Worm (Caenorhabditis elegans) whole organism, L1 larva: ENCODE results near the gene idh-2.
A peak's percentile ranks its signal among the peaks of the same experiment; 100 is the strongest.

ENCODE experiments used
- C04F5.9 ChIP-seq: sonication (generic microtip); optimal IDR thresholded peaks from 2 replicates; lab custom pipeline; 2016; ENCODE audit warnings: missing genetic modification characterization, missing compliant biosample characterization
- aha-1 ChIP-seq: fragments of 150-350 bp; optimal IDR thresholded peaks from 2 replicates; lab custom pipeline; 2014; ENCODE audit warnings: missing biosample characterization, missing genetic modification characterization
- alr-1 ChIP-seq: fragments of 200-800 bp; sonication (Bioruptor generic); optimal IDR thresholded peaks from 2 replicates; lab custom pipeline; 2018; ENCODE audit warnings: borderline replicate concordance, mild to moderate bottlenecking, missing genetic modification characterization, missing compliant biosample characterization
- aly-2 ChIP-seq: fragments of 150-350 bp; optimal IDR thresholded peaks from 2 replicates; lab custom pipeline; 2014; ENCODE audit warnings: missing biosample characterization, missing genetic modification characterization
- ama-1 ChIP-seq: fragments of 150-350 bp; optimal IDR thresholded peaks from 2 replicates; lab custom pipeline; 2014
- ceh-82 ChIP-seq, 3 experiments: fragments of 150-350 bp in 1 of 3; sonication (generic microtip) in 2 of 3; optimal IDR thresholded peaks; 2 replicates each; lab custom pipeline; 2014 to 2017; ENCODE audit warnings: missing biosample characterization in 3 of 3, missing genetic modification characterization in 3 of 3
- ceh-90 ChIP-seq: sonication (generic microtip); optimal IDR thresholded peaks from 2 replicates; lab custom pipeline; 2016; ENCODE audit warnings: missing genetic modification characterization, missing compliant biosample characterization
- dsc-1 ChIP-seq: sonication (generic microtip); optimal IDR thresholded peaks from 2 replicates; lab custom pipeline; 2016; ENCODE audit warnings: mild to moderate bottlenecking, missing genetic modification characterization, missing compliant biosample characterization
- egl-27 ChIP-seq, 2 experiments: fragments of 150-350 bp in 1 of 2; sonication (generic microtip); optimal IDR thresholded peaks; 3 replicates each; lab custom pipeline; 2017 to 2018; ENCODE audit warnings: missing biosample characterization in 2 of 2, missing genetic modification characterization in 2 of 2, missing genetic modification reagents in 2 of 2
- elt-2 ChIP-seq: sonication (generic microtip); optimal IDR thresholded peaks from 2 replicates; lab custom pipeline; 2016; ENCODE audit warnings: missing genetic modification characterization, mild to moderate bottlenecking, inconsistent platforms, missing compliant biosample characterization, missing genetic modification reagents
- elt-3 ChIP-seq, 6 experiments: fragments of 150-350 bp in 1 of 6; sonication (generic microtip); optimal IDR thresholded peaks; 2 replicates each; lab custom pipeline; 2017 to 2018; ENCODE audit warnings: missing biosample characterization in 6 of 6, missing genetic modification characterization in 6 of 6, inconsistent platforms in 1 of 6
- fkh-10 ChIP-seq: sonication (generic microtip); optimal IDR thresholded peaks from 2 replicates; lab custom pipeline; 2017; ENCODE audit warnings: missing biosample characterization, missing genetic modification reagents, missing genetic modification characterization
- fkh-4 ChIP-seq: sonication (generic microtip); optimal IDR thresholded peaks from 2 replicates; lab custom pipeline; 2016; ENCODE audit warnings: missing compliant biosample characterization, missing genetic modification characterization, borderline replicate concordance
- fkh-8 ChIP-seq: sonication (generic microtip); optimal IDR thresholded peaks from 2 replicates; lab custom pipeline; 2016; ENCODE audit warnings: mild to moderate bottlenecking, missing genetic modification characterization, missing compliant biosample characterization
- hlh-4 ChIP-seq: sonication (generic microtip); optimal IDR thresholded peaks from 2 replicates; lab custom pipeline; 2016; ENCODE audit warnings: mild to moderate bottlenecking, missing genetic modification characterization, missing compliant biosample characterization
- hpl-2 ChIP-seq: fragments of 150-350 bp; optimal IDR thresholded peaks from 2 replicates; lab custom pipeline; 2014; ENCODE audit warnings: missing biosample characterization, missing genetic modification reagents, missing genetic modification characterization
- isw-1 ChIP-seq: fragments of 200-800 bp; sonication (Bioruptor generic); IDR thresholded peaks from 2 replicates; pipeline ENCODE4 v1.3.6; 2022; ENCODE audit warnings: missing genetic modification characterization, missing compliant biosample characterization
- jun-1 ChIP-seq: fragments of 150-350 bp; optimal IDR thresholded peaks from 2 replicates; lab custom pipeline; 2014; ENCODE audit warnings: missing biosample characterization, missing genetic modification reagents, missing genetic modification characterization
- lin-14 ChIP-seq: fragments of 200-800 bp; sonication (Bioruptor generic); optimal IDR thresholded peaks from 2 replicates; lab custom pipeline; 2018; ENCODE audit warnings: mild to moderate bottlenecking, missing genetic modification characterization, moderate library complexity, missing compliant biosample characterization
- lin-15B ChIP-seq: fragments of 150-350 bp; sonication (generic microtip); optimal IDR thresholded peaks from 3 replicates; lab custom pipeline; 2014; ENCODE audit warnings: missing biosample characterization, missing genetic modification characterization
- lin-35 ChIP-seq, 2 experiments: fragments of 150-350 bp; optimal IDR thresholded peaks; 2 replicates each; lab custom pipeline; 2014; ENCODE audit warnings: missing biosample characterization in 2 of 2, missing genetic modification characterization in 2 of 2, missing genetic modification reagents in 2 of 2
- lsy-2 ChIP-seq, 2 experiments: fragments of 150-350 bp; optimal IDR thresholded peaks; 2 replicates each; lab custom pipeline; 2014; ENCODE audit warnings: missing biosample characterization in 2 of 2, missing genetic modification characterization in 2 of 2
- mab-9 ChIP-seq: fragments of 200-800 bp; sonication (Bioruptor generic); IDR thresholded peaks from 2 replicates; pipeline ENCODE4 v1.3.6; 2022; ENCODE audit warnings: missing genetic modification reagents, missing genetic modification characterization, missing compliant biosample characterization
- mep-1 ChIP-seq: fragments of 150-350 bp; optimal IDR thresholded peaks from 2 replicates; lab custom pipeline; 2014; ENCODE audit warnings: missing biosample characterization, missing genetic modification characterization
- nhr-11 ChIP-seq: fragments of 150-350 bp; optimal IDR thresholded peaks from 2 replicates; lab custom pipeline; 2014; ENCODE audit warnings: missing biosample characterization, missing genetic modification characterization
- nhr-19 ChIP-seq: fragments of 200-800 bp; sonication (Bioruptor generic); conservative IDR thresholded peaks from 2 replicates; pipeline ENCODE4 v1.3.6; 2022; ENCODE audit warnings: missing genetic modification characterization, missing compliant biosample characterization
- nhr-20 ChIP-seq: sonication (generic microtip); optimal IDR thresholded peaks from 2 replicates; lab custom pipeline; 2016; ENCODE audit warnings: mild to moderate bottlenecking, missing genetic modification characterization, missing compliant biosample characterization
- nhr-237 ChIP-seq: fragments of 150-350 bp; optimal IDR thresholded peaks from 2 replicates; lab custom pipeline; 2014; ENCODE audit warnings: missing biosample characterization, missing genetic modification characterization
- nhr-47 ChIP-seq: sonication (generic microtip); optimal IDR thresholded peaks from 2 replicates; lab custom pipeline; 2016; ENCODE audit warnings: mild to moderate bottlenecking, missing genetic modification characterization, moderate library complexity, missing compliant biosample characterization
- nhr-71 ChIP-seq: sonication (generic microtip); optimal IDR thresholded peaks from 2 replicates; lab custom pipeline; 2016; ENCODE audit warnings: mild to moderate bottlenecking, missing genetic modification characterization, moderate library complexity, missing compliant biosample characterization
- nhr-77 ChIP-seq: fragments of 150-350 bp; optimal IDR thresholded peaks from 2 replicates; lab custom pipeline; 2014; ENCODE audit warnings: missing biosample characterization, missing genetic modification characterization
- nhr-84 ChIP-seq: sonication (generic microtip); optimal IDR thresholded peaks from 2 replicates; lab custom pipeline; 2017; ENCODE audit warnings: missing biosample characterization, missing genetic modification characterization
- pqm-1 ChIP-seq: sonication (generic microtip); optimal IDR thresholded peaks from 3 replicates; lab custom pipeline; 2017; ENCODE audit warnings: missing biosample characterization, missing genetic modification characterization
- rnt-1 ChIP-seq: sonication (generic microtip); optimal IDR thresholded peaks from 2 replicates; lab custom pipeline; 2016; ENCODE audit warnings: mild to moderate bottlenecking, missing genetic modification characterization, moderate library complexity, missing compliant biosample characterization
- snpc-4 ChIP-seq: fragments of 150-350 bp; optimal IDR thresholded peaks from 2 replicates; lab custom pipeline; 2014; ENCODE audit warnings: missing biosample characterization, missing genetic modification characterization
- sptf-1 ChIP-seq: fragments of 150-350 bp; optimal IDR thresholded peaks from 2 replicates; lab custom pipeline; 2014; ENCODE audit warnings: missing biosample characterization, missing genetic modification characterization
- sup-37 ChIP-seq: fragments of 200-800 bp; sonication (Bioruptor generic); optimal IDR thresholded peaks from 2 replicates; lab custom pipeline; 2018; ENCODE audit warnings: mild to moderate bottlenecking, missing genetic modification characterization, missing compliant biosample characterization
- swsn-7 ChIP-seq: sonication (generic microtip); optimal IDR thresholded peaks from 2 replicates; lab custom pipeline; 2016; ENCODE audit warnings: missing genetic modification characterization, missing compliant biosample characterization
- tbx-2 ChIP-seq: sonication (generic microtip); optimal IDR thresholded peaks from 2 replicates; lab custom pipeline; 2016; ENCODE audit warnings: missing genetic modification characterization, missing compliant biosample characterization
- unc-130 ChIP-seq: fragments of 150-350 bp; optimal IDR thresholded peaks from 2 replicates; lab custom pipeline; 2017; ENCODE audit warnings: missing biosample characterization, missing genetic modification characterization, inconsistent platforms
- unc-86 ChIP-seq: sonication (generic microtip); optimal IDR thresholded peaks from 2 replicates; lab custom pipeline; 2016; ENCODE audit warnings: missing genetic modification characterization, missing compliant biosample characterization
- unc-98 ChIP-seq: fragments of 200-800 bp; sonication (Bioruptor generic); IDR thresholded peaks from 2 replicates; pipeline ENCODE4 v1.3.6; 2022; ENCODE audit warnings: missing genetic modification characterization, missing compliant biosample characterization
- xbp-1 ChIP-seq: sonication (generic microtip); optimal IDR thresholded peaks from 2 replicates; lab custom pipeline; 2016; ENCODE audit warnings: missing genetic modification characterization, missing compliant biosample characterization
- zag-1 ChIP-seq: fragments of 150-350 bp; optimal IDR thresholded peaks from 2 replicates; lab custom pipeline; 2014; ENCODE audit warnings: missing biosample characterization, missing genetic modification characterization

Gene idh-2

ce11 chrX:11252429-11252828 is 36.6 kb downstream of the idh-2 start (continued):
- TF ChIP-seq alr-1 (tag; lab: Kevin White, UChicago) (no peak), jun-1 (peak; percentile 9), hpl-2 (GFP tag; lab: Kevin White, UChicago) (no peak), egl-27 (tag; optimal IDR thresholded peaks at IDR 0.05; lab: Kevin White, UChicago) (no peak), lsy-2 (tag; optimal IDR thresholded peaks at IDR 0.05; lab: Kevin White, UChicago) (peak; percentile 36 to 59), elt-2 (tag; lab: Kevin White, UChicago) (peak; percentile 28), unc-130 (tag; lab: Kevin White, UChicago) (peak; percentile 70), nhr-84 (tag; lab: Kevin White, UChicago) (no peak), nhr-237 (tag; lab: Kevin White, UChicago) (no peak), fkh-4 (tag; lab: Kevin White, UChicago) (no peak), isw-1 (no peak), dsc-1 (tag; lab: Kevin White, UChicago) (peak; percentile 54), ama-1 (lab: Kevin White, UChicago) (no peak), nhr-19 (peak; percentile 67), fkh-8 (tag; lab: Kevin White, UChicago) (peak; percentile 55), zag-1 (tag; lab: Kevin White, UChicago) (no peak), snpc-4 (peak; percentile 24), nhr-11 (tag; lab: Kevin White, UChicago) (no peak)

- TF ChIP-seq tbx-2 (tag; lab: Kevin White, UChicago) (peak; percentile 19), unc-98 (GFP tag; lab: Robert Waterston, UW) (no peak), pqm-1 (tag; lab: Kevin White, UChicago) (no peak), jun-1 (no peak), lsy-2 (tag; optimal IDR thresholded peaks at IDR 0.05; lab: Kevin White, UChicago) (peak in 1 of 2 experiments; percentile 5), lin-14 (GFP tag; lab: Kevin White, UChicago) (peak; percentile 76), ceh-90 (no peak), nhr-47 (tag; lab: Kevin White, UChicago) (peak; percentile 4), hpl-2 (GFP tag; lab: Kevin White, UChicago) (no peak), unc-130 (tag; lab: Kevin White, UChicago) (no peak), dsc-1 (tag; lab: Kevin White, UChicago) (peak; percentile 22), ceh-82 (tag; optimal IDR thresholded peaks at IDR 0.05; lab: Kevin White, UChicago) (peak in 1 of 3 experiments; percentile 28), fkh-4 (tag; lab: Kevin White, UChicago) (no peak), nhr-71 (tag; lab: Kevin White, UChicago) (peak; percentile 8), swsn-7 (tag; lab: Kevin White, UChicago) (peak; percentile 4), sup-37 (GFP tag; lab: Kevin White, UChicago) (no peak)
Measured at ce11 chrX:11257071-11257470, 41.3 kb downstream of the idh-2 start, which contains the start of gene C03A3.1. Gene C03A3.1 (plus strand): TSS chrX:11257361.

ce11 chrX:11262319-11263074 is 46.7 kb downstream of the idh-2 start, which contains the start of gene C03A3.2:
Gene C03A3.2 (plus strand): TSS chrX:11262848.
- no peak for TF ChIP-seq ceh-90
- no peak for TF ChIP-seq ama-1 (lab: Kevin White, UChicago)
- peak; percentile 52 to 72 for TF ChIP-seq lin-35 (GFP tag; optimal IDR thresholded peaks at IDR 0.05; lab: Kevin White, UChicago)
- TF ChIP-seq isw-1, result peak; percentile 22; the same call in 1 of the 2 replicates
- peak; percentile 73 for TF ChIP-seq unc-86 (tag; lab: Kevin White, UChicago)
- TF ChIP-seq rnt-1 (tag; lab: Kevin White, UChicago), result peak; percentile 55
- peak; percentile 10 to 87 (median 64) for TF ChIP-seq ceh-82 (tag; optimal IDR thresholded peaks at IDR 0.05; lab: Kevin White, UChicago)
- peak; percentile 96 for TF ChIP-seq lin-14 (GFP tag; lab: Kevin White, UChicago)
- no peak for TF ChIP-seq egl-27 (tag; optimal IDR thresholded peaks at IDR 0.05; lab: Kevin White, UChicago)
- peak; percentile 39 for TF ChIP-seq snpc-4
- TF ChIP-seq hlh-4, result no peak
- TF ChIP-seq mep-1 (tag; lab: Kevin White, UChicago), result peak; percentile 71
- TF ChIP-seq lin-15B, result peak; percentile 54
- TF ChIP-seq C04F5.9 (tag; lab: Kevin White, UChicago), result no peak
- peak; percentile 76 for TF ChIP-seq nhr-71 (tag; lab: Kevin White, UChicago)
- TF ChIP-seq fkh-10 (GFP tag; lab: Kevin White, UChicago), result peak; percentile 64
- no peak for TF ChIP-seq nhr-11 (tag; lab: Kevin White, UChicago)
- TF ChIP-seq xbp-1 (tag; lab: Kevin White, UChicago), result peak; percentile 59
- TF ChIP-seq alr-1 (tag; lab: Kevin White, UChicago), result no peak
- TF ChIP-seq elt-2 (tag; lab: Kevin White, UChicago), result peak; percentile 5
- peak; percentile 26 for TF ChIP-seq nhr-77
- no peak for TF ChIP-seq aha-1 (tag; lab: Kevin White, UChicago)
- TF ChIP-seq elt-3 (tag; optimal IDR thresholded peaks at IDR 0.05; lab: Kevin White, UChicago), result peak in 1 of 6 experiments; percentile 55
- peak; percentile 64 for TF ChIP-seq nhr-20
- peak; percentile 78 for TF ChIP-seq fkh-8 (tag; lab: Kevin White, UChicago)
- no peak for TF ChIP-seq sptf-1 (tag; lab: Kevin White, UChicago)
- no peak for TF ChIP-seq aly-2 (tag; lab: Kevin White, UChicago)
- TF ChIP-seq fkh-4 (tag; lab: Kevin White, UChicago), result no peak
- TF ChIP-seq mab-9 (GFP tag; lab: Robert Waterston, UW), result 0 out of 2 replicates have a peak, but pooled peaks have one; percentile 36
